Worm (Caenorhabditis elegans) whole organism, mixed stage, embryonic: Measurements from ENCODE around the gene K09D9.1.

Experiments used
- elt-3 ChIP-seq: fragments of 150-350 bp; optimal IDR thresholded peaks from 2 replicates; lab custom pipeline; 2014; ENCODE audit warnings: missing biosample characterization, missing genetic modification characterization
- ztf-11 ChIP-seq: fragments of 150-350 bp; optimal IDR thresholded peaks from 2 replicates; lab custom pipeline; 2014; ENCODE audit warnings: missing biosample characterization, missing genetic modification characterization

ce11 chrV:3987616-3988015, 37.2 kb upstream of the K09D9.1 start, which contains the start of gene nlp-28:
- no peak for TF ChIP-seq elt-3 (tag; lab: Kevin White, UChicago)
- TF ChIP-seq ztf-11 (tag; lab: Kevin White, UChicago) = no peak
